Worm (Caenorhabditis elegans) whole organism, late embryonic: ENCODE data around the gene T05A8.11.

Source experiments
- F13H6.1 ChIP-seq: sonication (generic microtip); optimal IDR thresholded peaks from 2 replicates; lab custom pipeline; 2016; ENCODE audit warnings: missing genetic modification characterization, missing compliant biosample characterization
- Y22D7AL.16 ChIP-seq: sonication (generic microtip); optimal IDR thresholded peaks from 2 replicates; lab custom pipeline; 2016; ENCODE audit warnings: missing genetic modification characterization, missing compliant biosample characterization
- ceh-6 ChIP-seq: fragments of 200-800 bp; sonication (Bioruptor generic); optimal IDR thresholded peaks from 2 replicates; lab custom pipeline; 2018; ENCODE audit warnings: mild to moderate bottlenecking, missing genetic modification characterization, missing compliant biosample characterization
- ets-4 ChIP-seq: sonication (generic microtip); optimal IDR thresholded peaks from 2 replicates; lab custom pipeline; 2016; ENCODE audit warnings: missing genetic modification characterization, missing compliant biosample characterization
- lim-6 ChIP-seq: sonication (generic microtip); optimal IDR thresholded peaks from 2 replicates; lab custom pipeline; 2016; ENCODE audit warnings: missing genetic modification characterization, missing compliant biosample characterization
- lin-11 ChIP-seq: fragments of 200-800 bp; sonication (Bioruptor generic); optimal IDR thresholded peaks from 2 replicates; lab custom pipeline; 2018; ENCODE audit warnings: mild to moderate bottlenecking, missing genetic modification characterization, missing compliant biosample characterization
- nhr-11 ChIP-seq: fragments of 150-350 bp; optimal IDR thresholded peaks from 2 replicates; lab custom pipeline; 2014; ENCODE audit warnings: missing biosample characterization, missing genetic modification characterization
- npax-4 ChIP-seq: sonication (generic microtip); optimal IDR thresholded peaks from 2 replicates; lab custom pipeline; 2016; ENCODE audit warnings: missing genetic modification characterization, missing compliant biosample characterization
- pag-3 ChIP-seq: sonication (generic microtip); optimal IDR thresholded peaks from 2 replicates; lab custom pipeline; 2016; ENCODE audit warnings: missing compliant biosample characterization, missing genetic modification characterization, borderline replicate concordance
- pat-9 ChIP-seq: fragments of 200-800 bp; sonication (Bioruptor generic); optimal IDR thresholded peaks from 2 replicates; lab custom pipeline; 2018; ENCODE audit warnings: mild to moderate bottlenecking, missing genetic modification characterization, moderate library complexity, missing compliant biosample characterization
- pqm-1 ChIP-seq: sonication (generic microtip); optimal IDR thresholded peaks from 2 replicates; lab custom pipeline; 2016; ENCODE audit warnings: missing genetic modification characterization, missing compliant biosample characterization
- sox-4 ChIP-seq: sonication (generic microtip); optimal IDR thresholded peaks from 2 replicates; lab custom pipeline; 2017; ENCODE audit warnings: mild to moderate bottlenecking, missing genetic modification characterization, inconsistent platforms, missing compliant biosample characterization

DNA sequence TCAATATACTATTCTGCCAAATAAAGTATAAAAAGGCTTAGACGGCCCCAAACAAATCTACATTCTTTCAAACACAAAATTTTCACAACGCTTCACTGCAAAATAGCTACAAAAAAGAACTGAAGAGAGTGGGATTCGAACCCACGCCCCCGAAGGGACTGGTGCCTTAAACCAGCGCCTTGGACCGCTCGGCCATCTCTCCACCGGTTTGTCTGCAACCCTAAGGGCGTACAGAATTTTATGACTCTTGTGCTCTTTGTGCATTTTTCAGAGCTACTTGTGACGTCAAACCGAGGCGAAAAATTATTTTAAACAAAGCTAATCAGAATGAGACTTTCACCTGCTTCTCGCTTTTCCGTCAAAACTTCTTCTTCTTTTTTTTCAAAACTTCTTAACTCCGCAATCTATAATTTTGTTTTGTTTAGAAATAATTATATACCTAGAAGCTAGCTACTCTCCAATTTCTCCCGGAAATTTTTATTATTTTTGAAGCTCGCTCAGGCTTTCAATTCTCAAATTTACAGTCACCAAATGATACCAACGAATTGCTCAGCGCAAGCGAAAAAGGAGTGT lies 10.8 kb upstream of the T05A8.11 start, which contains the start of gene T05A8.8:
- no peak for TF ChIP-seq ceh-6 (GFP tag; lab: Kevin White, UChicago)
- TF ChIP-seq lim-6 (tag; lab: Kevin White, UChicago) = no peak
- TF ChIP-seq npax-4 (tag; lab: Kevin White, UChicago) = no peak
- no peak for TF ChIP-seq lin-11
- no peak for TF ChIP-seq sox-4 (tag; lab: Kevin White, UChicago)
- TF ChIP-seq ets-4 = no peak
- TF ChIP-seq nhr-11 (tag; lab: Kevin White, UChicago) = no peak
- no peak for TF ChIP-seq pat-9 (tag; lab: Kevin White, UChicago)
- TF ChIP-seq pag-3 = no peak
- TF ChIP-seq pqm-1 (tag; lab: Kevin White, UChicago) = no peak
- no peak for TF ChIP-seq Y22D7AL.16 (tag; lab: Kevin White, UChicago)
- TF ChIP-seq F13H6.1 = no peak
